Fruit fly (Drosophila melanogaster) Kc167 (cell line): Measurements from ENCODE around the gene CG9624.

Experiments used
- Sin3A ChIP-seq: fragments of >200 bp; optimal IDR thresholded peaks from 2 replicates; lab custom pipeline; 2018; ENCODE audit warnings: missing external identifiers
- h ChIP-seq: fragments of >200 bp; optimal IDR thresholded peaks from 3 replicates; lab custom pipeline; 2018; ENCODE audit warnings: missing external identifiers
- insv ChIP-seq: fragments of >200 bp; optimal IDR thresholded peaks from 3 replicates; lab custom pipeline; 2018; ENCODE audit warnings: missing external identifiers
- psq ChIP-seq: fragments of >200 bp; optimal IDR thresholded peaks from 2 replicates; lab custom pipeline; 2017; ENCODE audit warnings: missing external identifiers
- ttk ChIP-seq: sonication (Bioruptor generic); optimal IDR thresholded peaks from 2 replicates; lab custom pipeline; 2017; ENCODE audit warnings: missing external identifiers

- TF ChIP-seq Sin3A (lab: Kevin White, UChicago) (no peak), h (lab: Kevin White, UChicago) (no peak), psq (lab: Kevin White, UChicago) (no peak), insv (lab: Kevin White, UChicago) (no peak), ttk (lab: Kevin White, UChicago) (no peak)
These were observed 46.7 kb upstream of the CG9624 start for dm6 chr3R:14275519-14276172.
